Fruit fly (Drosophila melanogaster): ENCODE data around the gene CG4537.

DNA sequence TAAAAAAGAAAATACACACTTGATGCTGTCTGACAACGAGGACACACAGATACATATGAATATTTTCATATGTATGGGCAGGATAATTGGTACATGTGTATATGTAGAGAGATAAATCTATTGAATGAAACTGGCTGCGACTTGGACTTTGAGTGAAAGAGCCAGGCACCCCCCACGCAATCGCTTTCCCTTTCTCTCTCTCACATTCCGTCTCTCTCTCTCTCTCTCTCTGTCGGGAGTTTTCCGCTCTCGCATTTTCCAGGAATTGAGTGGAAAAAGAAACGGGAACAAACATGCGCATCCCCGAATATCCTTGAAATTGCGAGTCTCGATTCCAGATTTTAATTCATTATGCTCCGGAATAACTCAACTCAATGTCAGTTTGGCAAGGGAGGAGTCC is 27.2 kb upstream of the CG4537 start:
- TF ChIP-seq CG8301 (tag; optimal IDR thresholded peaks at IDR 0.05) (no peak), rn (GFP tag; IDR thresholded peaks at IDR 0.05) (no peak), CG34367 (tag; optimal IDR thresholded peaks at IDR 0.05) (no peak), CG10348 (GFP tag; IDR thresholded peaks at IDR 0.05) (no peak), Pif1B (GFP tag; optimal IDR thresholded peaks at IDR 0.05) (no peak), CG9948 (tag; optimal IDR thresholded peaks at IDR 0.05) (no peak), CG8159 (tag; optimal IDR thresholded peaks at IDR 0.05) (no peak), Pif1A (GFP tag; optimal IDR thresholded peaks at IDR 0.05) (no peak), CG17806 (tag; optimal IDR thresholded peaks at IDR 0.05) (no peak), fd96Ca (GFP tag; IDR thresholded peaks at IDR 0.05) (no peak), CG4496 (GFP tag; IDR thresholded peaks at IDR 0.05) (no peak)

Data from whole organism, pupa.